Fruit fly (Drosophila melanogaster): ENCODE results near the gene ec.

DNA sequence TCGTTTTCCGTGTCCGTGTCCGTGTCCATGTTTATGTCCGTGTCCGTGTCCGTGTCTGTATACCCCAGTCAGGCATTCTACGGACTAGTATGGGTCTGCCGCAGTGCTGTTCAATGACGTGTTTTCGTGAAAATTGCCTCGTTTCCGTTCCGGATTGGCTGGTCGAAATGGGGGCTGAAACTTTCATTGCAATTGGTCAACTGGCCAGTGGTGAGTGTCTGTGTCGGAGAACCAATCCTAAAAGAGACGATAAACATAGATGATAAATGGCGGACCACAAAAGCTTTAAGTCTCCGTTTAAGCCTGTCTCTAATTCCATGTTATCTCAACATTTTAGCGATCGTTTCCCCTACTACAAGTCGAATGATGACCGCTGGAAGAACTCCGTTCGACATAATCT is 2.4 kb upstream of the ec start:
- TF ChIP-seq CG15710 (tag; optimal IDR thresholded peaks at IDR 0.05), result no peak
- no peak for TF ChIP-seq EcR (GFP tag; optimal IDR thresholded peaks at IDR 0.05)
- no peak for TF ChIP-seq CG8159 (tag; optimal IDR thresholded peaks at IDR 0.05)

Data from whole organism, pupa.